Fruit fly (Drosophila melanogaster) whole organism, embryonic: ENCODE data around the gene CG9733.

ENCODE experiments used
- C15 ChIP-seq: fragments of 200-800 bp; sonication (Bioruptor generic); IDR thresholded peaks from 3 replicates; pipeline ENCODE4 v1.3.6; 2022; ENCODE audit warnings: missing biosample characterization, missing genetic modification characterization
- CG10431 ChIP-seq: fragments of 200-800 bp; sonication (Bioruptor generic); optimal IDR thresholded peaks from 3 replicates; lab custom pipeline; 2018; ENCODE audit warnings: missing biosample characterization, mild to moderate bottlenecking, missing genetic modification characterization
- CG12299 ChIP-seq: fragments of 200-800 bp; sonication (Bioruptor generic); optimal IDR thresholded peaks from 2 replicates; lab custom pipeline; 2018; ENCODE audit warnings: missing biosample characterization, mild to moderate bottlenecking, missing genetic modification characterization
- CG12769 ChIP-seq: fragments of 200-800 bp; sonication (Bioruptor generic); optimal IDR thresholded peaks from 2 replicates; lab custom pipeline; 2019; ENCODE audit warnings: missing biosample characterization, mild to moderate bottlenecking, missing genetic modification characterization, moderate library complexity
- CG2116 ChIP-seq: fragments of 200-800 bp; sonication (Bioruptor generic); optimal IDR thresholded peaks from 3 replicates; lab custom pipeline; 2018; ENCODE audit warnings: missing biosample characterization, mild to moderate bottlenecking, missing genetic modification characterization
- CG7745 ChIP-seq: fragments of 200-800 bp; sonication (Bioruptor generic); optimal IDR thresholded peaks from 2 replicates; lab custom pipeline; 2018; ENCODE audit warnings: missing biosample characterization, mild to moderate bottlenecking, missing genetic modification characterization, moderate library complexity
- Doc2 ChIP-seq: fragments of 200-800 bp; sonication (Bioruptor generic); IDR thresholded peaks from 2 replicates; pipeline ENCODE4 v1.3.6; 2022; ENCODE audit warnings: missing biosample characterization, missing genetic modification characterization
- H2.0 ChIP-seq: fragments of 200-800 bp; sonication (Bioruptor generic); IDR thresholded peaks from 2 replicates; pipeline ENCODE4 v1.3.6; 2022; ENCODE audit warnings: missing biosample characterization, missing genetic modification characterization
- NfI ChIP-seq: fragments of 200-800 bp; sonication (Bioruptor generic); optimal IDR thresholded peaks from 3 replicates; lab custom pipeline; 2018; ENCODE audit warnings: missing biosample characterization, mild to moderate bottlenecking, missing genetic modification characterization, moderate library complexity
- jumu ChIP-seq: fragments of 200-800 bp; sonication (Bioruptor generic); optimal IDR thresholded peaks from 3 replicates; lab custom pipeline; 2016; ENCODE audit warnings: missing biosample characterization, missing genetic modification characterization
- mam ChIP-seq: fragments of 200-800 bp; sonication (Bioruptor generic); optimal IDR thresholded peaks from 3 replicates; lab custom pipeline; 2016; ENCODE audit warnings: missing biosample characterization, missing genetic modification characterization

DNA sequence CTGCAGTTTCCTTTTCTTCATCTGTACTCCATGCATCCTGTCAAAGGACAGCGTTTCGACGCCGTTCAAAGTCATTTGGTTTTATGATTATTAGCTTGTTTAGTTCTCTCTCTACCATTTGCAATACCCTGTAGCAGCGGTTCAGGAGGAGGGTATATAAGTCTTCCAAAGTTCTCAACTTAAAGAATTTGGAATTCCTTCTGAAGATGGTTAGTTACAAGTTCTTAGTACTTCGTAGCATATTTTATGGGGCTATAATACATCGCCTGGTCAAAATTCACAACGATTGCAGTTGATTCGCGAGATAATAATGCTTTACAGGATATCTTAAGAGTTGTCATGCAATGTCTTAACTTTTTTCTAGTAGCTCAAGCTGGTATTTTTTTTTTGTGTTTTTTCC lies 39.8 kb upstream of the CG9733 start:
- TF ChIP-seq CG2116 (GFP tag; lab: Kevin White, UChicago) (no peak), C15 (GFP tag; lab: Robert Waterston, UW) (no peak), CG12769 (tag; lab: Kevin White, UChicago) (no peak), CG10431 (GFP tag; lab: Kevin White, UChicago) (no peak), CG12299 (no peak), jumu (GFP tag; lab: Kevin White, UChicago) (no peak), Doc2 (GFP tag; lab: Robert Waterston, UW) (no peak), H2.0 (GFP tag; lab: Robert Waterston, UW) (no peak), mam (GFP tag; lab: Kevin White, UChicago) (no peak), CG7745 (no peak), NfI (GFP tag; lab: Kevin White, UChicago) (no peak)
